Fruit fly (Drosophila melanogaster) whole organism: ENCODE results near the gene ck.

Experiments used
- psq ChIP-seq: fragments of >200 bp; optimal IDR thresholded peaks from 2 replicates; lab custom pipeline; 2017
- usp ChIP-seq: fragments of >200 bp; optimal IDR thresholded peaks from 2 replicates; lab custom pipeline; 2017; ENCODE audit warnings: missing biosample characterization, missing genetic modification characterization, mixed read lengths

DNA sequence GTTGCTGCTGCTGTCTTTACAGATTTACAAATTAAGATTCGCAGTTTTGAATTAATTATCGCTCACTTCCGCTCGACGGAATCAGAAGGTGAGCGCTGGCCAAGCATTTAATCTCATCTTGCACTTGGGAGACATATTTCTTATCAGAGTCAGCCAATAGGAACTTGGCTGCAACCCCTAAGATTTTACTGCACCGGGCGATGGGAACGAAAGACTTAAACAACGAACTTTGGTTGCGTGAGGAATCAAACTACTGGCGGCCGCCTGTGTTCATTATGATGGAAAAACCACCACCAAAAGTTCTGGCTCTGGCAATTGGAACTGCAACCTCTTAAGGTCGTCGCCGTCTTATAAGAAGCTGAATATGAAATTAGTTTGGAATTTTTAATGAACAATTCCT is 13.9 kb downstream of the ck start:
- TF ChIP-seq usp (GFP tag; lab: Kevin White, UChicago), result no peak
- no peak for TF ChIP-seq psq (lab: Kevin White, UChicago)
